Worm (Caenorhabditis elegans): ENCODE results near the gene F29F11.20.
A peak's percentile ranks its signal among the peaks of the same experiment; 100 is the strongest.

Gene F29F11.20

DNA sequence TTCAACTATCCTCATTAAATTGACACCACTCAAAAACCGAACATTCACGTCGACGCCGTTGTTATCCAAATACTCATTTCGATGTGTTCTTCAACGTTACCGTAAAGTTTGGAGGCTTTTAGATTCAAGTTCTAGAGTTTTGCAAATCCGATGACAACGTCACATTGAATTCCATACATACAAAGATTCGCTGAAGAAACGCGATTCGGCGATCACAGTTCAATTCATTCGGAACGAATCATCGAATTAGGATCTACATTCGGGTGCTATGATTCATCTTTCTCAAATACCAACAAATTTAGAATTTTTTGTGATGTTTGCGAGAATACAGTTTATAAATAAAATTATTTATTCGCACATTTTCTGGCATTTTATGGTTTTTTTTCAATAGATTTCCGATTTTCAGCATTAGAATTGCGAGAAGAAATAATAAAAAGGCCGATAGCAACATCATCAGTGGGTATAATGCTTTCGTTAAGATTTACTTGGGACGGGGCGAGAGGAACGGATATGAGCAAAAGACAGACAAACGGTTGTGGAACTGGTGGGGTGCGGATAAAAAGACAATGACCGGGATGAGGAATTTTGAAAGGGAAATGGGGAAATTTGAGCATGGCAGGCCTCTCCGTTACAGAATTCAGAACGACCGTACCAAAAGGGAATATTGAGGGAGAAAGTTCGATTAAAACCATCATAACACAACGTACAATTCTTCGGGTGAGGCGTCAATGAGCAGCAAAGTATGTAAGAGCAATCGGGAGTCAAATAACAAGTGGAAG is 24.3 kb downstream of the F29F11.20 start (continued):
- TF ChIP-seq lir-3 (tag; optimal IDR thresholded peaks at IDR 0.05; ENCODE audit: poor library complexity) = no peak
- TF ChIP-seq pax-3 (tag; optimal IDR thresholded peaks at IDR 0.05) = no peak
- no peak for TF ChIP-seq egl-27 (tag; optimal IDR thresholded peaks at IDR 0.05)
- TF ChIP-seq blmp-1 (tag; optimal IDR thresholded peaks at IDR 0.05) = peak; percentile 56
- TF ChIP-seq sox-4 (tag; optimal IDR thresholded peaks at IDR 0.05) = peak; percentile 40
- no peak for TF ChIP-seq nhr-19 (GFP tag; conservative IDR thresholded peaks at IDR 0.05)

DNA sequence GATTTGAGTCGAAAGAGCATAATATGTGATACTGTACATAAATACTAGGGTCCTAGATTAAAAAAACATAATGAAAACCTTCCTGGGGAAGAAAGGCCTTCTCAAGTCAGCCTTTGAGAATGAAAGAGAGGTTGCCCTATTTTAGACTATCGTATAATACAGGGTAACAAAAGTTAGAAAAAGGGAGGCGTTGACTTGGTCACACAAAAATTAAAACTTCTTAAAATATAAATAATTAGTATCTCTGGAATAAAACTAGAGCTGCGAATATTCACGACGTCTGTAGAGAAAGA is 24.9 kb downstream of the F29F11.20 start:
- TF ChIP-seq efl-1 (optimal IDR thresholded peaks at IDR 0.05) (no peak), efl-1 (GFP tag; optimal IDR thresholded peaks at IDR 0.05 in 1 of 2) (peak in 1 of 2 experiments; percentile 84), rnt-1 (tag; optimal IDR thresholded peaks at IDR 0.05) (no peak)

DNA sequence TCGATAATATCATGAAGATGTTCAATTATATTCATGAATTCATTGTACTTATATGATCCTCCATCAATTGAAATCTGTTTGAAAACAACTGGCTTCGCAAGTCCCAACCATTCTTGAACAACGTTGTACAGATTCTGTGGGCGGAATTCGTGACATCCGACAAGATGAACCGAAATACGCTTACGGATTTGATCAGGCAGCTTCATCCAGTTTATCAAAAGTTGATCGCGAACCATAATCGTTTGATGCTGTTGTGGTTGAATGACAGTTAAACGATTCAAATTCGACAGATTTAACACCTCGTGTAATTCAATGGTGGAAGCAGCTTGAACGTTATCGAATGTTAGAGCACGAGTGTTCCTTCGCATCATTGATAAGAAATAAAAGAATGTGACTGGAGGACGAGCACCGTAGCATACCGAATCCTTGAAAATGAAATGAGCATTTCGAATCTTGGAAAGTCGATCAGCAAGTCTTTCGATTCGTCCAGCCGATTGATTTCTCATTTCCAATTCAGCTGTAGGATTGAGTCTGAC is 26.1 kb downstream of the F29F11.20 start:
- TF ChIP-seq mdl-1 (tag; optimal IDR thresholded peaks at IDR 0.05) (no peak), efl-1 (optimal IDR thresholded peaks at IDR 0.05) (no peak), efl-1 (GFP tag; optimal IDR thresholded peaks at IDR 0.05 in 1 of 2) (peak in 1 of 2 experiments; percentile 90), aly-2 (tag; optimal IDR thresholded peaks at IDR 0.05) (peak; percentile 80)

DNA sequence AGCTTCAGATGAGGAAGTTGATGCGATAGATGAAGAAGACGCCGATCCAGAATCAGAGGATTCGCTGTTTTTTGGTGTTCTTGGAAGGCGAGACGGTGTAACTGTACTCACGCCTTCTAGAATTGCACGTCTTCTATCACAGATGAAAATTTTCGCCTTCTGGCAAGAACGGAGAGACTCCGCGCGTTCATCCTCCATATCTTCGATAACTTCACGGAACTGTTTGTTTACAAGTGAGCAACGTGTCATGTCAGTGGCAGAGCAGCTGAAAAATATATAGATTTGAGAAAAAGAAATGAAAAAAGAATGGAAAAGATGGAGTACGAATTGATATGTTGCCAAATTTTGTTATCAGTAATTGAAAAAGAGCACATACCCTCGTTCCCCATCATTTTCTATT is 26.9 kb downstream of the F29F11.20 start:
- TF ChIP-seq lin-35 (GFP tag; optimal IDR thresholded peaks at IDR 0.05) (peak in 1 of 2 experiments; percentile 2), skn-1 (tag; optimal IDR thresholded peaks at IDR 0.05) (no peak), efl-1 (optimal IDR thresholded peaks at IDR 0.05) (no peak), efl-1 (GFP tag; optimal IDR thresholded peaks at IDR 0.05 in 1 of 2) (peak in 1 of 2 experiments; percentile 87), sox-4 (tag; optimal IDR thresholded peaks at IDR 0.05) (no peak), nhr-28 (tag; optimal IDR thresholded peaks at IDR 0.05) (no peak)

DNA sequence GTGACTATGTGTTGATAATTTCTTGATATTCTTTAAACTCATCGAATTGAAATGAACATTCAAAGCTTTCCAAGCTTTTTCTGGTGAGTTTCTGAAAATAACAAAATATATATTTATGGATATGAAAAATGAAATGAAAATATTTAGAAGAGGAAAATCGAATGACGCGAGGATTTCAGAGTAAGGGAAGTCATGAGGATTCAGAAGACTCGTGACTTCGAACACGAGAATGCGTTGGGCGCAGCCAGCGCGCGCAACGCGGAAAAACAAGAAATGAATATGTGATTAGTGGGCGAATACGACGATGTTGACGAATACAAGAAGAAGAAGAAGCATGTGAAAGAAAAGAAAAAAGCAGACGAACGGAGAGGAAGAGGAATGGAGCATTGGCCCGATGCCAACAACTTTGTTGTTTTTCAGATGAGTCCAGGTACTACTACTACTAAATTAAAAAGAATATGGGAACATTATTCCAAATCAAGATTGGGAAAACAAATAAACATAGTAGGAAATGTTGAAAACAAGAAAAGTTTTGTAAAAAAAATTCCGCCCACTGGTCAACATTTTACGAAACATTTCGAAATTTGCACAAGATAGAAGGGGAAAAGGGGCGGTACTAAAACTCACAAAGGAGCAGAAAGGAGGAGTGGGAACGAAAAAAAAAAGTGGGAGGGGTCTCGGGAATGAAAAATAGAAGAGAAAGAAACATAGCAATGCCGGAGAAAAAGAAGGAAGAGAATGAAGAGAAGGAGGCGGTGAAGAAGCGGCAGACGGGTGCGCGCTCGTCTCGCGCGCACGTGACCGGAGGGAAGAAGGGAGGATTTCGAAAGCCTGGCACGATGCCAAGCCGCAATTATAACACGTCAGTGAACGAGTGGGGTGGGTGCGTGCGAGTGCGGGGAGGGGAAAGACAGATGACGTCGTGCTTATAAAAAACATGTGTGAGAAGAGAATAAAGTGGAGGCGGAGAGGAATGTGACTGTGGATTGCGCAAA is 27.8 kb downstream of the F29F11.20 start:
- TF ChIP-seq nhr-77 (tag; optimal IDR thresholded peaks at IDR 0.05) (peak; percentile 75), isw-1 (GFP tag; IDR thresholded peaks at IDR 0.05) (peak; percentile 83), ceh-8 (GFP tag; optimal IDR thresholded peaks at IDR 0.05) (peak; percentile 93), Y116A8C.19 (tag; optimal IDR thresholded peaks at IDR 0.05; ENCODE audit: borderline replicate concordance) (no peak), nhr-11 (tag; optimal IDR thresholded peaks at IDR 0.05) (no peak), egl-13 (tag; optimal IDR thresholded peaks at IDR 0.05) (peak; percentile 94), C34B4.2 (tag; optimal IDR thresholded peaks at IDR 0.05) (no peak), ama-1 (optimal IDR thresholded peaks at IDR 0.05) (peak; percentile 55), lin-14 (GFP tag; optimal IDR thresholded peaks at IDR 0.05) (peak; percentile 100), unc-86 (tag; optimal IDR thresholded peaks at IDR 0.05) (peak; percentile 91), ztf-11 (tag; optimal IDR thresholded peaks at IDR 0.05) (peak in 1 of 2 experiments; percentile 83), grh-1 (GFP tag; IDR thresholded peaks at IDR 0.05) (peak; percentile 93), sptf-1 (tag; optimal IDR thresholded peaks at IDR 0.05) (no peak), rnt-1 (tag; optimal IDR thresholded peaks at IDR 0.05) (peak; percentile 98), nhr-20 (tag; optimal IDR thresholded peaks at IDR 0.05) (peak; percentile 93), unc-62 (GFP tag; optimal IDR thresholded peaks at IDR 0.05) (peak; percentile 30), fkh-10 (GFP tag; optimal IDR thresholded peaks at IDR 0.05) (peak; percentile 94), nhr-76 (tag; optimal IDR thresholded peaks at IDR 0.05) (no peak), ces-1 (GFP tag; optimal IDR thresholded peaks at IDR 0.05) (no peak), lsy-2 (tag; optimal IDR thresholded peaks at IDR 0.05) (peak; percentile 89 to 90), pqm-1 (tag; optimal IDR thresholded peaks at IDR 0.05) (no peak), ceh-63 (GFP tag; optimal IDR thresholded peaks at IDR 0.05) (peak; percentile 43), sup-37 (GFP tag; optimal IDR thresholded peaks at IDR 0.05) (peak; percentile 82), lir-3 (tag; optimal IDR thresholded peaks at IDR 0.05; ENCODE audit: poor library complexity) (peak; percentile 58), hpl-2 (GFP tag; optimal IDR thresholded peaks at IDR 0.05) (peak; percentile 31), lin-15B (tag; optimal IDR thresholded peaks at IDR 0.05) (peak; percentile 2), tbx-2 (tag; optimal IDR thresholded peaks at IDR 0.05) (peak; percentile 94), fkh-4 (tag; optimal IDR thresholded peaks at IDR 0.05; ENCODE audit: borderline replicate concordance) (peak; percentile 85), pax-3 (tag; optimal IDR thresholded peaks at IDR 0.05) (peak; percentile 95), skn-1 (tag; optimal IDR thresholded peaks at IDR 0.05) (peak; percentile 92)

Measured in whole organism, L1 larva.